Fruit fly (Drosophila melanogaster) whole organism, pupa: ENCODE measurements around the gene CG5828.

ENCODE experiments used
- Ets98B ChIP-seq: fragments of 200-800 bp; sonication (Bioruptor generic); IDR thresholded peaks from 2 replicates; pipeline ENCODE4 v1.3.6; 2022; ENCODE audit warnings: missing biosample characterization, missing genetic modification characterization
- fd96Ca ChIP-seq: fragments of 200-800 bp; sonication (Bioruptor generic); IDR thresholded peaks from 3 replicates; pipeline ENCODE4 v1.3.6; 2022; ENCODE audit warnings: missing biosample characterization, missing genetic modification characterization

DNA sequence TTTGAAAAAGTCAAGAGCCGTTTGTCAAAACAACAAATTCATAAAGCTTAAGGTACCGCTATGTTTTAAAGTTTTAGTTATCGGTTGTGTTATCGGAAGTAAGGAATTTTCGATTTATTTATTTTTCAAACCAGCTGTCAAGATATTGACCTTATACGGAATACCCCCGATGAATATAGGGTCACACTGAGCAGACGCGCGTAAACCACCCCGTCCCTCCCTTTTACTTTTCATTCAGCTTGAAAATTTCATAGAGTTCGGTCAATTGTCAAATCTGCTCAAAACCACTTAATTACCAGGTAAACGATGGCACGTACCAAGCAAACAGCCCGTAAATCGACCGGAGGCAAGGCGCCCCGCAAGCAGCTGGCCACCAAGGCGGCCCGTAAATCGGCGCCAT lies 38.8 kb upstream of the CG5828 start, which contains the start of the genes CG14036 and His3.3A:
- TF ChIP-seq Ets98B (GFP tag; lab: Robert Waterston, UW) (no peak), fd96Ca (no peak)
